Worm (Caenorhabditis elegans) whole organism, L4 larva: ENCODE data around the gene srab-2.

Experiments used
- arid-1 ChIP-seq: fragments of 200-800 bp; sonication (Bioruptor generic); conservative IDR thresholded peaks from 2 replicates; pipeline ENCODE4 v1.3.6; 2022; ENCODE audit warnings: missing genetic modification reagents, missing genetic modification characterization, missing compliant biosample characterization
- ces-1 ChIP-seq: fragments of 150-350 bp; sonication (generic microtip); optimal IDR thresholded peaks from 4 replicates; lab custom pipeline; 2014; ENCODE audit warnings: missing biosample characterization, missing genetic modification reagents, missing genetic modification characterization
- dve-1 ChIP-seq: sonication (generic microtip); optimal IDR thresholded peaks from 2 replicates; lab custom pipeline; 2017; ENCODE audit warnings: antibody characterized with exemption, mild to moderate bottlenecking, missing genetic modification characterization, missing compliant biosample characterization; ENCODE audit not compliant: insufficient read depth
- lin-13 ChIP-seq: fragments of 150-350 bp; optimal IDR thresholded peaks from 2 replicates; lab custom pipeline; 2014; ENCODE audit warnings: missing biosample characterization, missing genetic modification reagents, missing genetic modification characterization
- lsy-2 ChIP-seq, 2 experiments: fragments of 150-350 bp in 1 of 2; sonication (generic microtip) in 1 of 2; optimal IDR thresholded peaks; 2 replicates each; lab custom pipeline; 2014 to 2017; ENCODE audit warnings: missing biosample characterization in 2 of 2, missing genetic modification characterization in 2 of 2
- mxl-3 ChIP-seq: fragments of 200-800 bp; sonication (Bioruptor generic); optimal IDR thresholded peaks from 2 replicates; lab custom pipeline; 2018; ENCODE audit warnings: mild to moderate bottlenecking, missing genetic modification characterization, missing compliant biosample characterization
- nhr-237 ChIP-seq: sonication (generic microtip); optimal IDR thresholded peaks from 2 replicates; lab custom pipeline; 2017; ENCODE audit warnings: missing biosample characterization, missing genetic modification characterization
- nhr-6 ChIP-seq: fragments of 150-350 bp; optimal IDR thresholded peaks from 2 replicates; lab custom pipeline; 2014; ENCODE audit warnings: missing biosample characterization, missing genetic modification characterization
- nhr-77 ChIP-seq: fragments of 150-350 bp; optimal IDR thresholded peaks from 2 replicates; lab custom pipeline; 2014; ENCODE audit warnings: missing biosample characterization, missing genetic modification characterization
- pqm-1 ChIP-seq: sonication (generic microtip); optimal IDR thresholded peaks from 2 replicates; lab custom pipeline; 2017; ENCODE audit warnings: missing biosample characterization, missing genetic modification characterization
- skn-1 ChIP-seq: fragments of 150-350 bp; optimal IDR thresholded peaks from 2 replicates; lab custom pipeline; 2014; ENCODE audit warnings: missing biosample characterization, missing genetic modification characterization
- snpc-4 ChIP-seq: fragments of 150-350 bp; optimal IDR thresholded peaks from 2 replicates; lab custom pipeline; 2014; ENCODE audit warnings: missing biosample characterization, missing genetic modification characterization
- tra-1 ChIP-seq: fragments of 200-800 bp; sonication (Bioruptor generic); IDR thresholded peaks from 2 replicates; pipeline ENCODE4 v1.3.6; 2022; ENCODE audit warnings: missing genetic modification reagents, missing genetic modification characterization, missing compliant biosample characterization
- unc-39 ChIP-seq: sonication (generic microtip); optimal IDR thresholded peaks from 2 replicates; lab custom pipeline; 2017; ENCODE audit warnings: missing biosample characterization, missing genetic modification characterization

- TF ChIP-seq nhr-77 (tag; lab: Kevin White, UChicago) (no peak), mxl-3 (no peak), snpc-4 (tag; lab: Kevin White, UChicago) (no peak), dve-1 (tag; lab: Kevin White, UChicago) (no peak), nhr-237 (tag; lab: Kevin White, UChicago) (no peak), unc-39 (tag; lab: Kevin White, UChicago) (no peak), ces-1 (GFP tag; lab: Kevin White, UChicago) (no peak), nhr-6 (no peak), skn-1 (tag; lab: Kevin White, UChicago) (no peak), arid-1 (GFP tag; lab: Robert Waterston, UW) (no peak), tra-1 (GFP tag; lab: Robert Waterston, UW) (no peak), lsy-2 (tag; optimal IDR thresholded peaks at IDR 0.05; lab: Kevin White, UChicago) (no peak), pqm-1 (tag; lab: Kevin White, UChicago) (no peak), lin-13 (GFP tag; lab: Kevin White, UChicago) (no peak)
These were observed 39.7 kb upstream of the srab-2 start, which contains the start of gene F14F9.2 for ce11 chrV:5144541-5144940.
